Worm (Caenorhabditis elegans) whole organism, late embryonic: ENCODE data around the gene fbxa-71.
A peak's percentile ranks its signal among the peaks of the same experiment; 100 is the strongest.

Experiments used
- C08G9.2 ChIP-seq: sonication (generic microtip); optimal IDR thresholded peaks from 2 replicates; lab custom pipeline; 2016; ENCODE audit warnings: mild to moderate bottlenecking, missing genetic modification characterization, moderate library complexity, missing compliant biosample characterization
- C38D4.7 ChIP-seq: fragments of 200-800 bp; sonication (Bioruptor generic); optimal IDR thresholded peaks from 2 replicates; lab custom pipeline; 2018; ENCODE audit warnings: mild to moderate bottlenecking, missing genetic modification characterization, moderate library complexity, missing compliant biosample characterization
- K02D7.2 ChIP-seq: sonication (generic microtip); optimal IDR thresholded peaks from 2 replicates; lab custom pipeline; 2017; ENCODE audit warnings: mild to moderate bottlenecking, missing genetic modification characterization, missing compliant biosample characterization
- K09A11.1 ChIP-seq: sonication (generic microtip); optimal IDR thresholded peaks from 2 replicates; lab custom pipeline; 2017; ENCODE audit warnings: antibody characterized with exemption, mild to moderate bottlenecking, missing genetic modification characterization, missing compliant biosample characterization; ENCODE audit not compliant: insufficient read depth
- Y22D7AL.16 ChIP-seq: sonication (generic microtip); optimal IDR thresholded peaks from 2 replicates; lab custom pipeline; 2016; ENCODE audit warnings: missing genetic modification characterization, missing compliant biosample characterization
- ahr-1 ChIP-seq: sonication (generic microtip); optimal IDR thresholded peaks from 2 replicates; lab custom pipeline; 2016; ENCODE audit warnings: missing genetic modification characterization, missing compliant biosample characterization
- ama-1 ChIP-seq: fragments of 150-350 bp; optimal IDR thresholded peaks from 2 replicates; lab custom pipeline; 2014
- ceh-31 ChIP-seq: sonication (generic microtip); optimal IDR thresholded peaks from 2 replicates; lab custom pipeline; 2016; ENCODE audit warnings: missing genetic modification characterization, missing compliant biosample characterization
- ceh-34 ChIP-seq: sonication (generic microtip); optimal IDR thresholded peaks from 2 replicates; lab custom pipeline; 2016; ENCODE audit warnings: mild to moderate bottlenecking, missing genetic modification characterization, missing compliant biosample characterization
- ceh-48 ChIP-seq: sonication (generic microtip); optimal IDR thresholded peaks from 2 replicates; lab custom pipeline; 2016; ENCODE audit warnings: missing genetic modification characterization, inconsistent platforms, missing compliant biosample characterization
- ceh-9 ChIP-seq: sonication (generic microtip); optimal IDR thresholded peaks from 2 replicates; lab custom pipeline; 2016; ENCODE audit warnings: mild to moderate bottlenecking, missing genetic modification characterization, inconsistent platforms, missing compliant biosample characterization
- che-1 ChIP-seq: sonication (generic microtip); optimal IDR thresholded peaks from 2 replicates; lab custom pipeline; 2016; ENCODE audit warnings: mild to moderate bottlenecking, missing genetic modification characterization, missing compliant biosample characterization
- elt-2 ChIP-seq: sonication (generic microtip); optimal IDR thresholded peaks from 2 replicates; lab custom pipeline; 2016; ENCODE audit warnings: missing genetic modification reagents, missing genetic modification characterization, missing compliant biosample characterization
- elt-4 ChIP-seq: sonication (generic microtip); optimal IDR thresholded peaks from 2 replicates; lab custom pipeline; 2016; ENCODE audit warnings: missing genetic modification characterization, missing compliant biosample characterization
- ets-4 ChIP-seq: sonication (generic microtip); optimal IDR thresholded peaks from 2 replicates; lab custom pipeline; 2016; ENCODE audit warnings: missing genetic modification characterization, missing compliant biosample characterization
- fkh-6 ChIP-seq: sonication (generic microtip); optimal IDR thresholded peaks from 2 replicates; lab custom pipeline; 2016; ENCODE audit warnings: missing genetic modification characterization, missing compliant biosample characterization
- hlh-15 ChIP-seq: sonication (generic microtip); optimal IDR thresholded peaks from 2 replicates; lab custom pipeline; 2016; ENCODE audit warnings: missing genetic modification characterization, missing compliant biosample characterization
- hlh-30 ChIP-seq: sonication (generic microtip); optimal IDR thresholded peaks from 2 replicates; lab custom pipeline; 2017; ENCODE audit warnings: antibody characterized with exemption, missing genetic modification characterization, missing compliant biosample characterization; ENCODE audit not compliant: insufficient read depth
- hlh-6 ChIP-seq: sonication (generic microtip); optimal IDR thresholded peaks from 2 replicates; lab custom pipeline; 2016; ENCODE audit warnings: missing genotype, missing genetic modification characterization, missing compliant biosample characterization
- hlh-8 ChIP-seq: sonication (generic microtip); optimal IDR thresholded peaks from 2 replicates; lab custom pipeline; 2016; ENCODE audit warnings: missing genotype, missing genetic modification characterization, missing compliant biosample characterization
- madf-2 ChIP-seq: sonication (generic microtip); optimal IDR thresholded peaks from 2 replicates; lab custom pipeline; 2017; ENCODE audit warnings: missing genetic modification characterization, missing compliant biosample characterization
- mec-3 ChIP-seq: sonication (generic microtip); optimal IDR thresholded peaks from 2 replicates; lab custom pipeline; 2016; ENCODE audit warnings: borderline replicate concordance, missing genetic modification characterization, missing compliant biosample characterization
- nfya-1 ChIP-seq: sonication (generic microtip); optimal IDR thresholded peaks from 2 replicates; lab custom pipeline; 2017; ENCODE audit warnings: missing genetic modification characterization, mild to moderate bottlenecking, missing compliant biosample characterization, antibody characterized with exemption, moderate library complexity
- nhr-11 ChIP-seq: fragments of 150-350 bp; optimal IDR thresholded peaks from 2 replicates; lab custom pipeline; 2014; ENCODE audit warnings: missing biosample characterization, missing genetic modification characterization
- nhr-232 ChIP-seq: sonication (generic microtip); optimal IDR thresholded peaks from 2 replicates; lab custom pipeline; 2016; ENCODE audit warnings: missing genetic modification characterization, missing compliant biosample characterization
- npax-4 ChIP-seq: sonication (generic microtip); optimal IDR thresholded peaks from 2 replicates; lab custom pipeline; 2016; ENCODE audit warnings: missing genetic modification characterization, missing compliant biosample characterization
- pag-3 ChIP-seq: sonication (generic microtip); optimal IDR thresholded peaks from 2 replicates; lab custom pipeline; 2016; ENCODE audit warnings: missing compliant biosample characterization, missing genetic modification characterization, borderline replicate concordance
- pha-2 ChIP-seq: sonication (generic microtip); optimal IDR thresholded peaks from 2 replicates; lab custom pipeline; 2017; ENCODE audit warnings: mild to moderate bottlenecking, missing genetic modification characterization, missing compliant biosample characterization
- pha-4 ChIP-seq: fragments of 150-350 bp; optimal IDR thresholded peaks from 2 replicates; lab custom pipeline; 2018; ENCODE audit warnings: missing biosample characterization, missing genetic modification reagents, missing genetic modification characterization
- ref-2 ChIP-seq: sonication (generic microtip); optimal IDR thresholded peaks from 2 replicates; lab custom pipeline; 2016; ENCODE audit warnings: missing genetic modification characterization, missing compliant biosample characterization
- sdc-2 ChIP-seq: sonication (generic microtip); optimal IDR thresholded peaks from 2 replicates; lab custom pipeline; 2016; ENCODE audit warnings: missing genotype, missing genetic modification characterization, missing compliant biosample characterization
- sox-2 ChIP-seq: fragments of 200-800 bp; sonication (Bioruptor generic); IDR thresholded peaks from 2 replicates; pipeline ENCODE4 v1.3.6; 2022; ENCODE audit warnings: missing genetic modification reagents, missing genetic modification characterization, missing compliant biosample characterization
- ttx-3 ChIP-seq: sonication (generic microtip); optimal IDR thresholded peaks from 2 replicates; lab custom pipeline; 2016; ENCODE audit warnings: missing genetic modification reagents, missing genetic modification characterization, missing compliant biosample characterization
- unc-3 ChIP-seq, 2 experiments: fragments of 200-800 bp in 1 of 2; sonication (Bioruptor generic) in 1 of 2; sonication (generic microtip) in 1 of 2; conservative IDR thresholded peaks in 1 of 2; optimal IDR thresholded peaks in 1 of 2; 2 replicates each; pipeline versions ENCODE4 v1.3.6 to Lab custom; 2016 to 2022; ENCODE audit warnings: missing compliant biosample characterization in 2 of 2, missing genetic modification characterization in 2 of 2, missing genetic modification reagents in 1 of 2
- unc-42 ChIP-seq: sonication (generic microtip); optimal IDR thresholded peaks from 2 replicates; lab custom pipeline; 2016; ENCODE audit warnings: missing genotype, missing genetic modification characterization, missing compliant biosample characterization
- ztf-16 ChIP-seq: sonication (generic microtip); optimal IDR thresholded peaks from 2 replicates; lab custom pipeline; 2017; ENCODE audit warnings: missing genetic modification characterization, missing compliant biosample characterization

The fbxa-71 gene

ce11 chrIII:2281975-2282957 is 26.6 kb downstream of the fbxa-71 start, which contains the start of gene Y54F10BM.3:
Gene Y54F10BM.3 (plus strand): TSS chrIII:2282025.
- TF ChIP-seq che-1 (peak; percentile 6), hlh-6 (tag; lab: Kevin White, UChicago) (no peak), pha-2 (no peak), nhr-232 (no peak), ceh-48 (tag; lab: Kevin White, UChicago) (peak; percentile 98)

ce11 chrIII:2283341-2283847 is 27.8 kb downstream of the fbxa-71 start:
- no peak for TF ChIP-seq ets-4
- peak; percentile 92 for TF ChIP-seq ceh-48 (tag; lab: Kevin White, UChicago)

ce11 chrIII:2288261-2288660 is 32.6 kb downstream of the fbxa-71 start:
- no peak for TF ChIP-seq C38D4.7 (GFP tag; lab: Kevin White, UChicago)
- TF ChIP-seq C08G9.2 (tag; lab: Kevin White, UChicago), result no peak
- TF ChIP-seq che-1, result no peak
- TF ChIP-seq ttx-3, result no peak
- TF ChIP-seq ceh-31, result no peak
- TF ChIP-seq pha-4 (tag; lab: Kevin White, UChicago), result no peak
- TF ChIP-seq elt-4, result no peak
- TF ChIP-seq npax-4 (tag; lab: Kevin White, UChicago), result no peak
- no peak for TF ChIP-seq fkh-6 (tag; lab: Kevin White, UChicago)
- TF ChIP-seq sox-2 (GFP tag; lab: Robert Waterston, UW), result no peak
- TF ChIP-seq K09A11.1, result no peak
- TF ChIP-seq nhr-11, result no peak

ce11 chrIII:2291139-2291538 is 35.5 kb downstream of the fbxa-71 start, which contains the start of gene fbxa-219:
Gene fbxa-219 (plus strand): TSS chrIII:2291415.
- TF ChIP-seq ceh-9, result no peak
- no peak for TF ChIP-seq ceh-34 (tag; lab: Kevin White, UChicago)
- no peak for TF ChIP-seq ceh-48 (tag; lab: Kevin White, UChicago)
- TF ChIP-seq fkh-6 (tag; lab: Kevin White, UChicago), result no peak
- TF ChIP-seq nhr-11, result no peak
- no peak for TF ChIP-seq K02D7.2
- no peak for TF ChIP-seq hlh-15 (tag; lab: Kevin White, UChicago)
- TF ChIP-seq ets-4, result no peak
- TF ChIP-seq Y22D7AL.16 (tag; lab: Kevin White, UChicago), result no peak
- TF ChIP-seq ztf-16 (tag; lab: Kevin White, UChicago), result no peak
- no peak for TF ChIP-seq madf-2 (tag; lab: Kevin White, UChicago)
- no peak for TF ChIP-seq elt-2
- TF ChIP-seq sdc-2 (tag; lab: Kevin White, UChicago), result no peak

- no peak for TF ChIP-seq ztf-16 (tag; lab: Kevin White, UChicago)
- TF ChIP-seq fkh-6 (tag; lab: Kevin White, UChicago), result no peak
- TF ChIP-seq sdc-2 (tag; lab: Kevin White, UChicago), result no peak
- TF ChIP-seq elt-2, result peak; percentile 48
- TF ChIP-seq hlh-8 (tag; lab: Kevin White, UChicago), result no peak
These were observed 39.1 kb downstream of the fbxa-71 start for ce11 chrIII:2294736-2295135.

- TF ChIP-seq hlh-15 (tag; lab: Kevin White, UChicago), result no peak
- TF ChIP-seq unc-42, result no peak
- no peak for TF ChIP-seq ref-2 (tag; lab: Kevin White, UChicago)
- TF ChIP-seq mec-3 (tag; lab: Kevin White, UChicago), result no peak
- TF ChIP-seq ama-1 (lab: Kevin White, UChicago), result no peak
- no peak for TF ChIP-seq unc-3 (GFP tag; conservative IDR thresholded peaks at IDR 0.05; lab: Robert Waterston, UW)
- no peak for TF ChIP-seq unc-3 (tag; optimal IDR thresholded peaks at IDR 0.05; lab: Kevin White, UChicago)
- TF ChIP-seq elt-2, result no peak
- TF ChIP-seq pag-3 (tag; lab: Kevin White, UChicago), result no peak
- TF ChIP-seq K09A11.1, result no peak
- TF ChIP-seq hlh-30 (tag; lab: Kevin White, UChicago), result no peak
- no peak for TF ChIP-seq ahr-1 (tag; lab: Kevin White, UChicago)
- no peak for TF ChIP-seq nfya-1
These were observed 48.5 kb downstream of the fbxa-71 start for ce11 chrIII:2304149-2304548.
